Fruit fly (Drosophila melanogaster): ENCODE data around the gene CG13813.

CG13813 gene

DNA sequence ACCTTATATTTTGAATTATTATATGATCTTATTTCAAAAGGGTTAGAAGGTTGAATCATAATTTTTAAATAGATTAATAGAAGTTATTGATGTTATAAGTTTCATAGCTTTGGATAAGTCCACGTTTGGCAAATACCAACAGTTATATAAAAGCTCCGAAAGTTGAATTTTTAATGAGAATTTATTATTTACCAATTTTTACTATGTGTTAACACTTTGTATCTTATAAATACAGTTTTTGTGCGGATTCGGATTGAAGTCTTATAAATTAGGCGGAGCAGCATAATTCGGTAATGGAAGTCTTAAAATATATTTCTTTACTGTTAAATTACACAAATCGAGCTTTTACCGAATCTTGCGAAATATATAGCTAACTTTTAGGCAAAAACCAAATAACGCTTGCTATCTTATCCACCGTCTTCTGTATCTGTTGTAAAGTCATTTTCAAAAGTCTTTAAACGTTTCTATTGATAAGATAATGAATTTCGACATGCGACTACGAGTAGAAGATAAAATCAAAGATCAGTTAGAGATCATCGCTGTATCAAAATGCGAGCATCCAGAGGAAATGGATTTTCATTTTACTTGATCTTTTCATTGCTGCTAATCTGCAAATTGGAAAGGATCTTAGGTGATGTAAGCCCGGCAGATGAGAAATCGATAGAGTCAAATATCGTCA lies 31.8 kb upstream of the CG13813 start, which contains the start of gene CG42833:
Gene CG42833, plus strand, starts transcription at position 525 of the 679 bp plus-strand sequence.
- no peak for TF ChIP-seq CG12605 (GFP tag; IDR thresholded peaks at IDR 0.05)
- TF ChIP-seq CG32121 (GFP tag; IDR thresholded peaks at IDR 0.05): no peak
- no peak for TF ChIP-seq EcR (GFP tag; optimal IDR thresholded peaks at IDR 0.05)
- no peak for TF ChIP-seq CG8301 (tag; optimal IDR thresholded peaks at IDR 0.05)
- TF ChIP-seq Ets98B (GFP tag; IDR thresholded peaks at IDR 0.05): no peak
- no peak for TF ChIP-seq Pif1A (GFP tag; optimal IDR thresholded peaks at IDR 0.05)
- no peak for TF ChIP-seq Pif1B (GFP tag; optimal IDR thresholded peaks at IDR 0.05)
- TF ChIP-seq CG14655 (GFP tag; optimal IDR thresholded peaks at IDR 0.05): no peak
- no peak for TF ChIP-seq CG17806 (tag; optimal IDR thresholded peaks at IDR 0.05)
- TF ChIP-seq fd96Ca (GFP tag; IDR thresholded peaks at IDR 0.05): no peak
- no peak for TF ChIP-seq Snoo (tag; optimal IDR thresholded peaks at IDR 0.05)

DNA sequence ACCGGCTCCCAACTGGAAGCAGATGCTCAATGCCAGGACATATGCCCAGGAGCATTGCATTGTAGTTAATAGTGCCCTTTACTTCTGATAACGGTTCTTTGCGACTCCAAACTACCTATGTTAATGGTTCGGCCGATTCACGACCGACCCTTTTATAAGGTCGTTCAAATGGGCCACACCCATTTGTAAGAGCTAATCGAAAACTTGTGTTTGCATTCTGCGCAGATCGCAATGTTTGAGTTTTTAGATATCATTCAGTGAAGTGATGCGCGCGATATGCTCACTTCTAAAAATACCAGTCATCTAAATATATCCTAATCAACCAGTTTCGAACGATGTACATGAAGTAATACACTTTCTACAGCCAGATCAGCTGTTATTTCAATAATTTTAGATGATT lies 29.9 kb upstream of the CG13813 start, which contains the start of gene obst-F:
Gene obst-F, minus strand, starts transcription at position 101 of the 400 bp plus-strand sequence.
- no peak for TF ChIP-seq CG15710 (tag; optimal IDR thresholded peaks at IDR 0.05)

DNA sequence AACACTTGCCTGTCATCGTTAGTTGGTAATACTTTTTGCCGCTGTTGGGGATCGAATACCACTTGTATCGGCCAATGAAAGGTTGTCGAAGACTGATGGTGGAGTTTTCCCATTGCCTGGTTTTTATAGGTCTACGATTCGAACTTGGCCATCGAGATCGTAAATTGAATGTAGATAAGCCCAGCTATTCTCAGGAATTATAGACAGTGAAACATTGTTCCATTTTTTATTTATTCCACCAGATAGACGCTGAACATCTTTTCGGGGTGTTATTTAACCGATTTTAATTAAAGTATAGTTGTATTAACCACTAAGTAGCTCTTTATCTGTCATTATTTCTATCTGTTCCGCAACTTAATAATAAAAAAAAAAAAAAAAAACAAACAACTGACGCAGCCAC lies 27.9 kb upstream of the CG13813 start, which contains the start of gene CG7298:
Gene CG7298, minus strand, starts transcription at position 101 of the 400 bp plus-strand sequence.
- TF ChIP-seq gl (tag; optimal IDR thresholded peaks at IDR 0.05) (no peak), CG4496 (GFP tag; IDR thresholded peaks at IDR 0.05) (no peak), CG8301 (tag; optimal IDR thresholded peaks at IDR 0.05) (no peak), CG10348 (GFP tag; IDR thresholded peaks at IDR 0.05) (no peak), D1 (tag; optimal IDR thresholded peaks at IDR 0.05) (no peak), CG9948 (tag; optimal IDR thresholded peaks at IDR 0.05) (no peak), fd96Ca (GFP tag; IDR thresholded peaks at IDR 0.05) (no peak), CG32121 (GFP tag; IDR thresholded peaks at IDR 0.05) (no peak), CG17806 (tag; optimal IDR thresholded peaks at IDR 0.05) (no peak), Ets98B (GFP tag; IDR thresholded peaks at IDR 0.05) (no peak), rn (GFP tag; IDR thresholded peaks at IDR 0.05) (no peak), CG13204 (GFP tag; optimal IDR thresholded peaks at IDR 0.05) (no peak), CG14655 (GFP tag; optimal IDR thresholded peaks at IDR 0.05) (no peak), EcR (GFP tag; optimal IDR thresholded peaks at IDR 0.05) (no peak), CG34367 (tag; optimal IDR thresholded peaks at IDR 0.05) (no peak)

- TF ChIP-seq CG8159 (tag; optimal IDR thresholded peaks at IDR 0.05): no peak
- no peak for TF ChIP-seq CG15710 (tag; optimal IDR thresholded peaks at IDR 0.05)
- TF ChIP-seq CG32121 (GFP tag; IDR thresholded peaks at IDR 0.05): no peak
- TF ChIP-seq gl (tag; optimal IDR thresholded peaks at IDR 0.05): no peak
- no peak for TF ChIP-seq D1 (tag; optimal IDR thresholded peaks at IDR 0.05)
- no peak for TF ChIP-seq Snoo (tag; optimal IDR thresholded peaks at IDR 0.05)
- TF ChIP-seq CG17806 (tag; optimal IDR thresholded peaks at IDR 0.05): no peak
- TF ChIP-seq CG10348 (GFP tag; IDR thresholded peaks at IDR 0.05): no peak
- no peak for TF ChIP-seq rn (GFP tag; IDR thresholded peaks at IDR 0.05)
These were observed 25.5 kb upstream of the CG13813 start, which contains the start of gene CG7290 for dm6 chr3L:20205946-20206345. Gene CG7290 (minus strand): TSS chr3L:20206046.

dm6 chr3L:20206950-20207584 lies 24.4 kb upstream of the CG13813 start, which contains the start of gene CG6996:
Gene CG6996 (plus strand): TSS chr3L:20207534.
- no peak for TF ChIP-seq Snoo (tag; optimal IDR thresholded peaks at IDR 0.05)
- TF ChIP-seq CG13204 (GFP tag; optimal IDR thresholded peaks at IDR 0.05): no peak
- TF ChIP-seq Ets98B (GFP tag; IDR thresholded peaks at IDR 0.05): no peak
- TF ChIP-seq CG17806 (tag; optimal IDR thresholded peaks at IDR 0.05): no peak

dm6 chr3L:20209092-20209491 lies 22.4 kb upstream of the CG13813 start:
- no peak for TF ChIP-seq CG10348 (GFP tag; IDR thresholded peaks at IDR 0.05)
- no peak for TF ChIP-seq CG12605 (GFP tag; IDR thresholded peaks at IDR 0.05)
- no peak for TF ChIP-seq fd96Ca (GFP tag; IDR thresholded peaks at IDR 0.05)
- TF ChIP-seq CG13204 (GFP tag; optimal IDR thresholded peaks at IDR 0.05): no peak
- no peak for TF ChIP-seq CG4496 (GFP tag; IDR thresholded peaks at IDR 0.05)

- TF ChIP-seq CG13204 (GFP tag; optimal IDR thresholded peaks at IDR 0.05): no peak
- no peak for TF ChIP-seq CG9948 (tag; optimal IDR thresholded peaks at IDR 0.05)
- no peak for TF ChIP-seq CG10348 (GFP tag; IDR thresholded peaks at IDR 0.05)
- no peak for TF ChIP-seq Pif1A (GFP tag; optimal IDR thresholded peaks at IDR 0.05)
- TF ChIP-seq CG15710 (tag; optimal IDR thresholded peaks at IDR 0.05): no peak
- TF ChIP-seq CG17806 (tag; optimal IDR thresholded peaks at IDR 0.05): no peak
- TF ChIP-seq CG32121 (GFP tag; IDR thresholded peaks at IDR 0.05): no peak
- TF ChIP-seq CG14655 (GFP tag; optimal IDR thresholded peaks at IDR 0.05): no peak
- TF ChIP-seq rn (GFP tag; IDR thresholded peaks at IDR 0.05): no peak
These were observed 21.6 kb upstream of the CG13813 start for dm6 chr3L:20209896-20210295.

Measured in whole organism, pupa.